Worm (Caenorhabditis elegans) whole organism, L4 larva: ENCODE results near the gene magu-2.

Source experiments
- ces-1 ChIP-seq: fragments of 150-350 bp; sonication (generic microtip); optimal IDR thresholded peaks from 4 replicates; lab custom pipeline; 2014; ENCODE audit warnings: missing biosample characterization, missing genetic modification reagents, missing genetic modification characterization
- ctbp-1 ChIP-seq: fragments of 200-800 bp; sonication (Bioruptor generic); IDR thresholded peaks from 2 replicates; pipeline ENCODE4 v1.3.6; 2022; ENCODE audit warnings: missing genetic modification reagents, missing genetic modification characterization, missing compliant biosample characterization
- dpl-1 ChIP-seq: fragments of 150-350 bp; optimal IDR thresholded peaks from 2 replicates; lab custom pipeline; 2014; ENCODE audit warnings: missing biosample characterization, missing genetic modification reagents, missing genetic modification characterization
- fos-1 ChIP-seq: fragments of 150-350 bp; optimal IDR thresholded peaks from 2 replicates; lab custom pipeline; 2014; ENCODE audit warnings: missing biosample characterization, missing genetic modification characterization
- madf-9 ChIP-seq: fragments of 200-800 bp; sonication (Bioruptor generic); conservative IDR thresholded peaks from 2 replicates; pipeline ENCODE4 v1.3.6; 2022; ENCODE audit warnings: missing genetic modification reagents, missing genetic modification characterization, missing compliant biosample characterization
- mep-1 ChIP-seq: fragments of 150-350 bp; sonication (generic microtip); optimal IDR thresholded peaks from 3 replicates; lab custom pipeline; 2014; ENCODE audit warnings: missing biosample characterization, missing genetic modification characterization
- nhr-76 ChIP-seq: fragments of 150-350 bp; optimal IDR thresholded peaks from 2 replicates; lab custom pipeline; 2014; ENCODE audit warnings: missing biosample characterization, missing genetic modification characterization
- pha-4 ChIP-seq, 2 experiments: fragments of 150-350 bp in 1 of 2; fragments of 200-800 bp in 1 of 2; sonication (Bioruptor generic) in 1 of 2; IDR thresholded peaks in 1 of 2; optimal IDR thresholded peaks in 1 of 2; 2 replicates each; pipeline versions ENCODE4 v1.3.6 to Lab custom; 2014 to 2022; ENCODE audit warnings: missing genetic modification characterization in 2 of 2, missing genetic modification reagents in 2 of 2, missing biosample characterization in 1 of 2, missing compliant biosample characterization in 1 of 2
- pqm-1 ChIP-seq: sonication (generic microtip); optimal IDR thresholded peaks from 2 replicates; lab custom pipeline; 2017; ENCODE audit warnings: missing biosample characterization, missing genetic modification characterization
- set-16 ChIP-seq: fragments of 200-800 bp; sonication (Bioruptor generic); IDR thresholded peaks from 2 replicates; pipeline ENCODE4 v1.3.6; 2022; ENCODE audit warnings: missing genetic modification reagents, missing genetic modification characterization, missing compliant biosample characterization
- unc-130 ChIP-seq: sonication (generic microtip); optimal IDR thresholded peaks from 2 replicates; lab custom pipeline; 2016; ENCODE audit warnings: missing genetic modification reagents, missing genetic modification characterization, missing compliant biosample characterization
- ztf-11 ChIP-seq: fragments of 150-350 bp; optimal IDR thresholded peaks from 2 replicates; lab custom pipeline; 2014; ENCODE audit warnings: missing biosample characterization, missing genetic modification characterization

ce11 chrV:8796246-8796645 lies 4.6 kb downstream of the magu-2 start:
- no peak for TF ChIP-seq set-16
- no peak for TF ChIP-seq madf-9 (GFP tag; lab: Robert Waterston, UW)
- no peak for TF ChIP-seq nhr-76 (tag; lab: Kevin White, UChicago)
- no peak for TF ChIP-seq unc-130 (GFP tag; lab: Kevin White, UChicago)
- TF ChIP-seq dpl-1, result no peak
- no peak for TF ChIP-seq pha-4 (GFP tag; IDR thresholded peaks at IDR 0.05; lab: Robert Waterston, UW)
- TF ChIP-seq pha-4 (tag; optimal IDR thresholded peaks at IDR 0.05; lab: Kevin White, UChicago), result no peak
- no peak for TF ChIP-seq ztf-11
- TF ChIP-seq pqm-1 (tag; lab: Kevin White, UChicago), result peak; percentile 34
- TF ChIP-seq ctbp-1, result no peak
- no peak for TF ChIP-seq fos-1 (tag; lab: Kevin White, UChicago)
- no peak for TF ChIP-seq mep-1 (tag; lab: Kevin White, UChicago)
- TF ChIP-seq ces-1 (GFP tag; lab: Kevin White, UChicago), result no peak
